ENCODE assay signal across 4 worm cellular contexts in the genomic region with DNA sequence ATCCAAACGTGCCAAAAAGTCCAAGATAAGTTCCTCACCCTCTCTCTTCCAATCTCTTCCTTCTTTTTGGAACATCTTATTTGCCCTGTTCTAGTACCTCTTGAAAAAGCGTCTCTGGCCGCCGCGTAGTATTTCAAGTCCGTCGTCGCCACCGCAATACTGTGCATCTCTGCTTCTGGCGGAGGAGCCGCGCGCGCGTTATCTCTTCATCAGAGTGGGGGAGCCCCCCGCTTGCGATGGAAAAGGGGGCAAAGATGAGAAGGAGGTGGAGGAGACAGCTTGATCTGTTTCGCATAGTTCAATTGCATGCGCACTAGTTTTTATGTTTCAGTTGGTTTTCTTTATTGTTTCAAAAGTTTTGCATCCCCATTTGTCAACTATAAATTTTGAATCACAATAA.
TF ChIP-seq lines count a peak whose summit lies in the region.

No protein-coding gene starts in this region.

TF ChIP-seq in whole organism, L1 larva, 84 proteins besides CTCF, POLR2A, EP300 and RAD21:
- no peak for TF ChIP-seq grh-1 (GFP tag; IDR thresholded peaks at IDR 0.05; lab: Robert Waterston, UW)
- TF ChIP-seq nhr-85 (tag; lab: Kevin White, UChicago), result peak; percentile 7

TF ChIP-seq in whole organism, L4 larva, 104 proteins besides CTCF, POLR2A, EP300 and RAD21:
- peak; percentile 72 for TF ChIP-seq set-16 (GFP tag; IDR thresholded peaks at IDR 0.05; lab: Robert Waterston, UW)
- no peak for TF ChIP-seq aha-1 (tag; lab: Kevin White, UChicago)

TF ChIP-seq in whole organism, mixed stage, embryonic, 35 proteins besides CTCF, POLR2A, EP300 and RAD21:
- TF ChIP-seq lin-13 (tag; optimal IDR thresholded peaks at IDR 0.05; lab: Kevin White, UChicago) (no peak), M03D4.4 (tag; optimal IDR thresholded peaks at IDR 0.05; lab: Kevin White, UChicago) (peak; percentile 30), bed-3 (GFP tag; optimal IDR thresholded peaks at IDR 0.05; lab: Kevin White, UChicago) (no peak)

TF ChIP-seq in whole organism, young adult, 124 proteins besides CTCF, POLR2A, EP300 and RAD21:
- TF ChIP-seq unc-130 (GFP tag; optimal IDR thresholded peaks at IDR 0.05; lab: Kevin White, UChicago), result no peak
- TF ChIP-seq F37B4.10 (GFP tag; IDR thresholded peaks at IDR 0.05; lab: Robert Waterston, UW), result 0 out of 2 replicates have a peak, but pooled peaks have one; percentile 42
- TF ChIP-seq hsf-1 (GFP tag; IDR thresholded peaks at IDR 0.05; lab: Robert Waterston, UW), result no peak
- TF ChIP-seq ceh-27 (GFP tag; optimal IDR thresholded peaks at IDR 0.05; lab: Kevin White, UChicago), result peak; percentile 18
- peak; percentile 86 for TF ChIP-seq zfh-2 (GFP tag; conservative IDR thresholded peaks at IDR 0.05; lab: Robert Waterston, UW)
- 0 out of 2 replicates have a peak, but pooled peaks have one; percentile 51 for TF ChIP-seq ceh-58 (GFP tag; IDR thresholded peaks at IDR 0.05; lab: Robert Waterston, UW)
- TF ChIP-seq lin-26 (GFP tag; IDR thresholded peaks at IDR 0.05; lab: Robert Waterston, UW), result 0 out of 2 replicates have a peak, but pooled peaks have one; percentile 15
